Fruit fly (Drosophila melanogaster): ENCODE measurements around the gene Pc.

DNA sequence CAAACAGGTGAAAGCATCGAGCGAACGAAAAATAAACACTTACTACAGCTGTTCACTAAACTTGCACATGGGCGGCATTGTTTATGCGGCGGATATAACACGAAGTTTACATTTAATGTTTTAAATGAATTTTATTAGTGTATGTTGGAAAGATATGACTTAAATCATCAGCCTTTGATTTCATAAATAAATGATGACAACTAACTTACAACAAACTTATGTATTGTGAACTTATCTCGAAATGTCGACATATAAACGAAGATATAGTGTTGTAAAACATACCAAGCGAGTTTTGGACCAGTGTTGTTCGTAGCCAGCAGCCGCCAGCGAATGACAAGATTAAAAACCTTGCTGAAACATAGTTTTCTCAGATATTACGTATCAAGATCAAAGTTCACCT is 13.4 kb downstream of the Pc start, which contains the start of the genes CG11309 and CG7632:
- no peak for TF ChIP-seq CG8478 (optimal IDR thresholded peaks at IDR 0.05)
- TF ChIP-seq CTCF (optimal IDR thresholded peaks at IDR 0.05) = no peak

All from S2 (cell line).